Worm (Caenorhabditis elegans) whole organism, young adult: ENCODE measurements around the gene R04D3.2.

Source experiments
- B0035.1 ChIP-seq: sonication (generic microtip); optimal IDR thresholded peaks from 2 replicates; lab custom pipeline; 2016; ENCODE audit warnings: missing genetic modification characterization, mild to moderate bottlenecking, missing compliant biosample characterization, missing genotype, missing genetic modification reagents
- B0261.1 ChIP-seq: sonication (generic microtip); optimal IDR thresholded peaks from 2 replicates; lab custom pipeline; 2016; ENCODE audit warnings: mild to moderate bottlenecking, missing genetic modification characterization, moderate library complexity, missing compliant biosample characterization
- C06A6.2 ChIP-seq: fragments of 200-800 bp; sonication (Bioruptor generic); conservative IDR thresholded peaks from 2 replicates; pipeline ENCODE4 v1.3.6; 2022; ENCODE audit warnings: missing genetic modification characterization, missing compliant biosample characterization
- C17E4.6 ChIP-seq: fragments of 200-800 bp; sonication (Bioruptor generic); IDR thresholded peaks from 2 replicates; pipeline ENCODE4 v1.3.6; 2022; ENCODE audit warnings: missing genetic modification reagents, missing genetic modification characterization, missing compliant biosample characterization
- D2030.7 ChIP-seq: fragments of 200-800 bp; sonication (Bioruptor generic); IDR thresholded peaks from 2 replicates; pipeline ENCODE4 v1.3.6; 2022; ENCODE audit warnings: missing genetic modification reagents, missing genetic modification characterization, missing compliant biosample characterization
- F49E8.2 ChIP-seq: sonication (generic microtip); optimal IDR thresholded peaks from 3 replicates; lab custom pipeline; 2017; ENCODE audit warnings: missing genetic modification characterization, mild to moderate bottlenecking, missing compliant biosample characterization, antibody characterized with exemption, moderate library complexity; ENCODE audit not compliant: insufficient read depth
- Y53F4B.3 ChIP-seq: fragments of 200-800 bp; sonication (Bioruptor generic); IDR thresholded peaks from 2 replicates; pipeline ENCODE4 v1.3.6; 2022; ENCODE audit warnings: missing genetic modification reagents, missing genetic modification characterization, missing compliant biosample characterization
- ZK185.1 ChIP-seq: sonication (generic microtip); optimal IDR thresholded peaks from 2 replicates; lab custom pipeline; 2016; ENCODE audit warnings: mild to moderate bottlenecking, missing genetic modification characterization, missing compliant biosample characterization; ENCODE audit not compliant: poor library complexity, severe bottlenecking
- ama-1 ChIP-seq, 3 experiments: fragments of 150-350 bp in 1 of 3; sonication (generic microtip) in 2 of 3; optimal IDR thresholded peaks; 2 replicates each; lab custom pipeline; 2014 to 2018; ENCODE audit warnings: missing biosample characterization in 2 of 3, missing genetic modification characterization in 2 of 3, missing genetic modification reagents in 2 of 3
- aptf-3 ChIP-seq: fragments of 200-800 bp; sonication (Bioruptor generic); IDR thresholded peaks from 2 replicates; pipeline ENCODE4 v1.3.6; 2022; ENCODE audit warnings: missing genetic modification characterization, missing compliant biosample characterization
- cebp-1 ChIP-seq, 2 experiments: fragments of 200-800 bp in 1 of 2; sonication (Bioruptor generic) in 1 of 2; sonication (generic microtip) in 1 of 2; IDR thresholded peaks in 1 of 2; optimal IDR thresholded peaks in 1 of 2; 2 replicates each; pipeline versions ENCODE4 v1.3.6 to Lab custom; 2017 to 2022; ENCODE audit warnings: missing compliant biosample characterization in 2 of 2, missing genetic modification characterization in 2 of 2, mild to moderate bottlenecking in 1 of 2, missing genetic modification reagents in 1 of 2, moderate library complexity in 1 of 2
- cebp-2 ChIP-seq: fragments of 200-800 bp; sonication (Bioruptor generic); IDR thresholded peaks from 2 replicates; pipeline ENCODE4 v1.3.6; 2022; ENCODE audit warnings: missing genetic modification characterization, missing compliant biosample characterization
- ceh-58 ChIP-seq: fragments of 200-800 bp; sonication (Bioruptor generic); IDR thresholded peaks from 2 replicates; pipeline ENCODE4 v1.3.6; 2022; ENCODE audit warnings: missing genetic modification characterization, missing compliant biosample characterization
- ceh-79 ChIP-seq: sonication (generic microtip); optimal IDR thresholded peaks from 2 replicates; lab custom pipeline; 2017; ENCODE audit warnings: mild to moderate bottlenecking, missing genetic modification characterization, missing compliant biosample characterization
- die-1 ChIP-seq: sonication (generic microtip); optimal IDR thresholded peaks from 2 replicates; lab custom pipeline; 2016; ENCODE audit warnings: missing genotype, mild to moderate bottlenecking, missing genetic modification characterization, missing compliant biosample characterization
- dox-1 ChIP-seq: fragments of 200-800 bp; sonication (Bioruptor generic); IDR thresholded peaks from 2 replicates; pipeline ENCODE4 v1.3.6; 2022; ENCODE audit warnings: missing genetic modification reagents, missing genetic modification characterization, missing compliant biosample characterization
- efl-1 ChIP-seq: fragments of 150-350 bp; optimal IDR thresholded peaks from 2 replicates; lab custom pipeline; 2014; ENCODE audit warnings: missing biosample characterization, missing genetic modification reagents, missing genetic modification characterization
- hmg-1.2 ChIP-seq: fragments of 200-800 bp; sonication (Bioruptor generic); IDR thresholded peaks from 2 replicates; pipeline ENCODE4 v1.3.6; 2022; ENCODE audit warnings: missing genetic modification reagents, missing genetic modification characterization, missing compliant biosample characterization
- hsf-1 ChIP-seq: fragments of 200-800 bp; sonication (Bioruptor generic); IDR thresholded peaks from 2 replicates; pipeline ENCODE4 v1.3.6; 2022; ENCODE audit warnings: missing genetic modification reagents, missing genetic modification characterization, missing compliant biosample characterization
- lin-26 ChIP-seq: fragments of 200-800 bp; sonication (Bioruptor generic); IDR thresholded peaks from 2 replicates; pipeline ENCODE4 v1.3.6; 2022; ENCODE audit warnings: missing genetic modification reagents, missing genetic modification characterization, missing compliant biosample characterization
- lin-40 ChIP-seq: sonication (generic microtip); optimal IDR thresholded peaks from 2 replicates; lab custom pipeline; 2016; ENCODE audit warnings: missing genetic modification characterization, mild to moderate bottlenecking, missing compliant biosample characterization, missing genotype, missing genetic modification reagents
- madf-6 ChIP-seq: fragments of 200-800 bp; sonication (Bioruptor generic); IDR thresholded peaks from 2 replicates; pipeline ENCODE4 v1.3.6; 2022; ENCODE audit warnings: missing genetic modification reagents, missing genetic modification characterization, missing compliant biosample characterization
- mcd-1 ChIP-seq: fragments of 200-800 bp; sonication (Bioruptor generic); IDR thresholded peaks from 2 replicates; pipeline ENCODE4 v1.3.6; 2022; ENCODE audit warnings: missing genetic modification reagents, missing genetic modification characterization, missing compliant biosample characterization
- mxl-1 ChIP-seq: sonication (generic microtip); optimal IDR thresholded peaks from 2 replicates; lab custom pipeline; 2016; ENCODE audit warnings: missing genetic modification characterization, missing compliant biosample characterization
- nhr-90 ChIP-seq: sonication (generic microtip); optimal IDR thresholded peaks from 2 replicates; lab custom pipeline; 2016; ENCODE audit warnings: missing genotype, mild to moderate bottlenecking, missing genetic modification characterization, missing compliant biosample characterization
- pbrm-1 ChIP-seq: fragments of 200-800 bp; sonication (Bioruptor generic); IDR thresholded peaks from 2 replicates; pipeline ENCODE4 v1.3.6; 2022; ENCODE audit warnings: missing genetic modification reagents, missing genetic modification characterization, missing compliant biosample characterization
- rcor-1 ChIP-seq: fragments of 200-800 bp; sonication (Bioruptor generic); IDR thresholded peaks from 2 replicates; pipeline ENCODE4 v1.3.6; 2022; ENCODE audit warnings: missing genetic modification reagents, missing genetic modification characterization, missing compliant biosample characterization
- rec-8 ChIP-seq, 2 experiments: sonication (generic microtip); optimal IDR thresholded peaks; 2 replicates each; lab custom pipeline; 2016; ENCODE audit warnings: mild to moderate bottlenecking in 2 of 2, missing genetic modification characterization in 2 of 2, missing genetic modification reagents in 2 of 2, missing genotype in 2 of 2, missing biosample characterization in 1 of 2, missing compliant biosample characterization in 1 of 2, moderate library complexity in 1 of 2
- rpc-1 ChIP-seq, 2 experiments: fragments of 150-350 bp in 1 of 2; sonication (generic microtip) in 1 of 2; optimal IDR thresholded peaks; 2 replicates each; lab custom pipeline; 2014 to 2018; ENCODE audit warnings: missing biosample characterization in 1 of 2, missing genetic modification characterization in 1 of 2, missing genetic modification reagents in 1 of 2, missing genotype in 1 of 2
- sdz-38 ChIP-seq: sonication (generic microtip); optimal IDR thresholded peaks from 2 replicates; lab custom pipeline; 2016; ENCODE audit warnings: missing genotype, missing genetic modification characterization, missing compliant biosample characterization
- sea-2 ChIP-seq: fragments of 200-800 bp; sonication (Bioruptor generic); IDR thresholded peaks from 2 replicates; pipeline ENCODE4 v1.3.6; 2022; ENCODE audit warnings: missing genetic modification characterization, missing compliant biosample characterization
- snpc-1.3 ChIP-seq: sonication (generic microtip); optimal IDR thresholded peaks from 2 replicates; lab custom pipeline; 2017; ENCODE audit warnings: missing genetic modification characterization, mild to moderate bottlenecking, missing compliant biosample characterization, antibody characterized with exemption, moderate library complexity, missing genotype, missing genetic modification reagents; ENCODE audit not compliant: insufficient read depth
- snpc-4 ChIP-seq, 5 experiments: fragments of 150-350 bp in 1 of 5; sonication (generic microtip) in 4 of 5; optimal IDR thresholded peaks; 2 replicates each; lab custom pipeline; 2014 to 2018; ENCODE audit warnings: missing genetic modification characterization in 5 of 5, missing biosample characterization in 3 of 5, antibody characterized with exemption in 2 of 5, mild to moderate bottlenecking in 2 of 5, missing compliant biosample characterization in 2 of 5, missing genotype in 2 of 5, moderate library complexity in 2 of 5, missing genetic modification reagents in 1 of 5
- tbp1 ChIP-seq: fragments of 200-800 bp; sonication (Bioruptor generic); optimal IDR thresholded peaks from 2 replicates; lab custom pipeline; 2018; ENCODE audit warnings: mild to moderate bottlenecking, missing genetic modification characterization, missing compliant biosample characterization
- ztf-18 ChIP-seq: sonication (generic microtip); optimal IDR thresholded peaks from 2 replicates; lab custom pipeline; 2016; ENCODE audit warnings: missing genotype, mild to moderate bottlenecking, missing genetic modification characterization, missing compliant biosample characterization
- ztf-22 ChIP-seq: fragments of 200-800 bp; sonication (Bioruptor generic); optimal IDR thresholded peaks from 2 replicates; lab custom pipeline; 2018; ENCODE audit warnings: mild to moderate bottlenecking, missing genetic modification characterization, moderate library complexity, missing compliant biosample characterization

R04D3.2 gene

ce11 chrX:13310763-13311162, 24.3 kb upstream of the R04D3.2 start (continued):
- peak; percentile 14 for TF ChIP-seq ztf-22 (GFP tag; lab: Kevin White, UChicago)
- TF ChIP-seq dox-1 (GFP tag; lab: Robert Waterston, UW): peak; percentile 69; the same call in 1 of the 2 replicates
- peak; percentile 39 for TF ChIP-seq ZK185.1 (tag; lab: Kevin White, UChicago)
- TF ChIP-seq pbrm-1: no peak
- no peak for TF ChIP-seq cebp-2 (GFP tag; lab: Robert Waterston, UW)

ce11 chrX:13308745-13309144, 22.3 kb upstream of the R04D3.2 start, which contains the start of gene srxa-8:
srxa-8 (minus strand) TSS chrX:13308845.
- TF ChIP-seq Y53F4B.3 (no peak), ama-1 (optimal IDR thresholded peaks at IDR 0.05; lab: Kevin White, UChicago) (no peak), ama-1 (GFP tag; optimal IDR thresholded peaks at IDR 0.05; lab: Kevin White, UChicago) (no peak), efl-1 (GFP tag; lab: Kevin White, UChicago) (no peak), sea-2 (GFP tag; lab: Robert Waterston, UW) (no peak), ceh-58 (GFP tag; lab: Robert Waterston, UW) (no peak), madf-6 (GFP tag; lab: Robert Waterston, UW) (no peak), cebp-2 (GFP tag; lab: Robert Waterston, UW) (no peak), aptf-3 (GFP tag; lab: Robert Waterston, UW) (no peak), hsf-1 (GFP tag; lab: Robert Waterston, UW) (no peak), mcd-1 (GFP tag; lab: Robert Waterston, UW) (no peak), B0035.1 (tag; lab: Kevin White, UChicago) (no peak)

ce11 chrX:13307852-13308251, 21.4 kb upstream of the R04D3.2 start:
- TF ChIP-seq sea-2 (GFP tag; lab: Robert Waterston, UW) (no peak), hmg-1.2 (GFP tag; lab: Robert Waterston, UW) (peak; percentile 39; the same call in 1 of the 2 replicates), B0261.1 (tag; lab: Kevin White, UChicago) (peak; percentile 67), tbp1 (GFP tag; lab: Kevin White, UChicago) (peak; percentile 86), rpc-1 (optimal IDR thresholded peaks at IDR 0.05; lab: Kevin White, UChicago) (peak; percentile 68), rpc-1 (tag; optimal IDR thresholded peaks at IDR 0.05; lab: Kevin White, UChicago) (peak; percentile 79), rcor-1 (GFP tag; lab: Robert Waterston, UW) (peak; percentile 31; the same call in 1 of the 2 replicates), C06A6.2 (GFP tag; lab: Robert Waterston, UW) (no peak), snpc-4 (GFP tag; optimal IDR thresholded peaks at IDR 0.05; lab: Kevin White, UChicago) (peak; percentile 47), snpc-4 (tag; optimal IDR thresholded peaks at IDR 0.05; lab: Kevin White, UChicago) (peak in 2 of 4 experiments; percentile 10 to 60), rec-8 (tag; optimal IDR thresholded peaks at IDR 0.05; lab: Kevin White, UChicago) (peak in 1 of 2 experiments; percentile 9), nhr-90 (tag; lab: Kevin White, UChicago) (peak; percentile 30), D2030.7 (GFP tag; lab: Robert Waterston, UW) (peak; percentile 51), ztf-18 (tag; lab: Kevin White, UChicago) (no peak), F49E8.2 (no peak), ZK185.1 (tag; lab: Kevin White, UChicago) (peak; percentile 15), lin-40 (peak; percentile 15), C17E4.6 (GFP tag; lab: Robert Waterston, UW) (no peak), die-1 (tag; lab: Kevin White, UChicago) (peak; percentile 45), ama-1 (optimal IDR thresholded peaks at IDR 0.05; lab: Kevin White, UChicago) (no peak), ama-1 (GFP tag; optimal IDR thresholded peaks at IDR 0.05; lab: Kevin White, UChicago) (peak in 1 of 2 experiments; percentile 71), mcd-1 (GFP tag; lab: Robert Waterston, UW) (0 out of 2 replicates have a peak, but pooled peaks have one; percentile 6), pbrm-1 (0 out of 2 replicates have a peak, but pooled peaks have one; percentile 21), mxl-1 (tag; lab: Kevin White, UChicago) (peak; percentile 15), ceh-79 (tag; lab: Kevin White, UChicago) (no peak), snpc-1.3 (peak; percentile 49), lin-26 (GFP tag; lab: Robert Waterston, UW) (peak; percentile 59), cebp-1 (GFP tag; IDR thresholded peaks at IDR 0.05; lab: Robert Waterston, UW) (no peak), cebp-1 (tag; optimal IDR thresholded peaks at IDR 0.05; lab: Kevin White, UChicago) (peak; percentile 40), sdz-38 (tag; lab: Kevin White, UChicago) (no peak)
